Worm (Caenorhabditis elegans): ENCODE measurements around the gene F23H12.7.

Gene F23H12.7

DNA sequence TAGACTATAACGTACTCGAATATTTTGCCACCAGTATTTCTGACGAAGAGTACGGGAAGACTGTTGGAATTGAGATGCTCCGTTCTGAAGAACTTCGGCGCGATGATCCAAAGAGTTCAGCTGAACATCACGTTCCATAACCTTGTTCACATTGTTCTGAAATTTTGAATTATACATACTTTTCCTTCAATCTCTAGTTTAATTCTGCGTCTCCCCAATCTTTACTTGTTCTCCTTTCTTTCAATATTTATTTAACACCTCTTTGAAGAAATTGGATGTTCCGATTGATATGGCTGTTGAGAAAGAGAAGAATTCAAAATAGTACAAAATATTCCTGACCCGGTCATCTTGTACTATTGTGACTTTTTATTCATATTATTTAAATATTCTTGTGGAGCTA lies 26.6 kb upstream of the F23H12.7 start, which contains the start of gene F23H12.3:
Gene F23H12.3 (plus strand): TSS at position 301 of the 400 bp plus-strand sequence.
- no peak for TF ChIP-seq scrt-1 (GFP tag; IDR thresholded peaks at IDR 0.05)
- no peak for TF ChIP-seq tbx-37 (GFP tag; conservative IDR thresholded peaks at IDR 0.05)
- no peak for TF ChIP-seq sea-1 (GFP tag; conservative IDR thresholded peaks at IDR 0.05)
- no peak for TF ChIP-seq ets-7 (tag; optimal IDR thresholded peaks at IDR 0.05)
- no peak for TF ChIP-seq F13C5.2 (tag; optimal IDR thresholded peaks at IDR 0.05)
- no peak for TF ChIP-seq tra-4 (tag; optimal IDR thresholded peaks at IDR 0.05)
- no peak for TF ChIP-seq pes-1 (GFP tag; IDR thresholded peaks at IDR 0.05)
- TF ChIP-seq B0310.2 (tag; optimal IDR thresholded peaks at IDR 0.05): no peak
- TF ChIP-seq flt-1 (GFP tag; IDR thresholded peaks at IDR 0.05): no peak
- TF ChIP-seq aly-1 (tag; optimal IDR thresholded peaks at IDR 0.05): no peak
- TF ChIP-seq tbx-11 (GFP tag; IDR thresholded peaks at IDR 0.05): no peak
- TF ChIP-seq hnd-1 (tag; optimal IDR thresholded peaks at IDR 0.05): no peak
- TF ChIP-seq ceh-36 (tag; optimal IDR thresholded peaks at IDR 0.05): no peak
- no peak for TF ChIP-seq ama-1 (optimal IDR thresholded peaks at IDR 0.05)
- TF ChIP-seq hmg-4 (GFP tag; optimal IDR thresholded peaks at IDR 0.05): no peak
- TF ChIP-seq hmbx-1 (tag; optimal IDR thresholded peaks at IDR 0.05): no peak
- TF ChIP-seq ceh-13 (GFP tag; optimal IDR thresholded peaks at IDR 0.05): no peak

DNA sequence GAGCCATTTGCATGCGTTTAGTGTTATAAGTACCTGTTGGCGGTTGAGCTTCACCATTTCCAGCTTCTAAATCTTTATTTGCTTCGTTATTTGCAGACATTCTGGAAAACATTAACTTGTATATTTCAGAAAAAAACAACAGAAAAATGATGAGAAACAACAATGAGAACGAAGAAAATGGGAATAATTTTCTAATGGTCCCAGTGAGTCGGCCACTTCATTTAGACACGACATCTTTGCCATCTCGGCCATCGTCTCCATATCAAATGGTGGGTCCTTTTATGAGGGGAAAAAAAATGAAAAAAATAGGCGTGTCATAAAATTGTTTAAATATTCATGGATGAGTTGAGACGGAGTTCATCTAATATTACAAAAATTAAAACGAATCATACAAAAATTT lies 25.7 kb upstream of the F23H12.7 start, which contains the start of gene snb-2:
Gene snb-2 (minus strand): TSS at position 101 of the 400 bp plus-strand sequence.
- no peak for TF ChIP-seq hmg-4 (GFP tag; optimal IDR thresholded peaks at IDR 0.05)
- TF ChIP-seq ets-7 (tag; optimal IDR thresholded peaks at IDR 0.05): no peak
- TF ChIP-seq B0310.2 (tag; optimal IDR thresholded peaks at IDR 0.05): no peak
- TF ChIP-seq hnd-1 (tag; optimal IDR thresholded peaks at IDR 0.05): no peak
- TF ChIP-seq sea-1 (GFP tag; conservative IDR thresholded peaks at IDR 0.05): no peak
- no peak for TF ChIP-seq tra-4 (tag; optimal IDR thresholded peaks at IDR 0.05)
- TF ChIP-seq scrt-1 (GFP tag; IDR thresholded peaks at IDR 0.05): no peak
- no peak for TF ChIP-seq tbx-37 (GFP tag; conservative IDR thresholded peaks at IDR 0.05)
- TF ChIP-seq ceh-36 (tag; optimal IDR thresholded peaks at IDR 0.05): no peak
- TF ChIP-seq ama-1 (optimal IDR thresholded peaks at IDR 0.05): no peak
- no peak for TF ChIP-seq aly-1 (tag; optimal IDR thresholded peaks at IDR 0.05)
- TF ChIP-seq pes-1 (GFP tag; IDR thresholded peaks at IDR 0.05): no peak
- TF ChIP-seq ceh-13 (GFP tag; optimal IDR thresholded peaks at IDR 0.05): no peak
- no peak for TF ChIP-seq tbx-11 (GFP tag; IDR thresholded peaks at IDR 0.05)
- no peak for TF ChIP-seq hmbx-1 (tag; optimal IDR thresholded peaks at IDR 0.05)
- no peak for TF ChIP-seq flt-1 (GFP tag; IDR thresholded peaks at IDR 0.05)

DNA sequence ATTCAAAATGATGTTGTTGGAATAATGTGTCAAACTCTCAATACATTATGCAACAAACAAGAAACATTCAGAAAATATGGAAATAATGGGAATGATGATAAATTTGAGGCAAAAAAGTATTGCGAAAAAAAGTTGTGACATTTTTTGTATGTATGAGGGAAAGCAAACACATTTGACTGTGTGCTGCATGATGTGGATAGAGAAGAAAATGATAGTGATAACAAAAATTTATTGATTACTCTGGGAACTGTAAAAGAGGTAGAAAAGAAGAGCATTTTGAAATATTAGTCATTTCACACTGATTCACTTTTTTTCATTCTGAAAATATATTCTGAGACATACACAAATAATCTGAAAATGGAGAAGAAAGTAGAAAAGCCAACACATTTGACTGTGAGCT lies 23.6 kb upstream of the F23H12.7 start:
- TF ChIP-seq F13C5.2 (tag; optimal IDR thresholded peaks at IDR 0.05): no peak
- TF ChIP-seq ama-1 (optimal IDR thresholded peaks at IDR 0.05): no peak
- TF ChIP-seq tra-4 (tag; optimal IDR thresholded peaks at IDR 0.05): no peak

DNA sequence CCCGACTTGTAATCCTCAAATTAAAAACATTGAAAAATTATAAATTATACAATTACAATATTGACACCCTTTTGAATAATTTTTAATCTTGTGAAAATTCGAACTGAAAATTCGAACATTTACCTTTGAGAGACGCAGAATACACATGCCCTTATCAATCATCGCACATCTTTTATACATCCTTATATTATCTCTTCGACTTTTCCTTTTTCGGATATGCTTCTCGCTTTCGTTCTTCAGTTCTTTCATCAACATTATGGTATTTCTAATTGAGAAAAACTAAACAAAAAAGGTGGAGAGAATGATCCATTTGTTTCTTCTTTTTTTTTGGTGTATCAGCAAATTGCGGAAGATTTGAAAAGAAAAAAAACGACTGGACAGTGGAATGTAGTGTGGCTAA lies 22.1 kb upstream of the F23H12.7 start:
- TF ChIP-seq hmbx-1 (tag; optimal IDR thresholded peaks at IDR 0.05) (no peak), ceh-36 (tag; optimal IDR thresholded peaks at IDR 0.05) (no peak), ets-7 (tag; optimal IDR thresholded peaks at IDR 0.05) (no peak), flt-1 (GFP tag; IDR thresholded peaks at IDR 0.05) (no peak), hmg-4 (GFP tag; optimal IDR thresholded peaks at IDR 0.05) (no peak)

DNA sequence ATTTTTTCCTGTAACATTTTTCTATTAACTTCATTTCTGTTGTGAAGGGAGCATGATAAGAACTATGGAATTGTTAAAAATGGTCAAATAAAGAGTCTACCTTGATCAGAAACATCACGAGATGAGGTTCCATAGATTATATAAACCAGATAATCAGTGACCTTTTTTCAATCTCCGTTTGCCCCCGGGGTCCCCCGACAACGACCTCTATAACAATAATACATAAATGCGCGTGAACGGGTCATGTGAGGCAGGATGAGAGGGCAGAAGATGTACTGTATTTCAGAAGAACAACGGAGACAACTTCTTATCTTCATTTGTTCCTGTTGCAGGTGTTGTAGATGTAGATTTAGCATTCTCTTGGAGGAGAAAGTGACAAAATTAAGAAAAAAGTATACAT lies 19.6 kb upstream of the F23H12.7 start:
- TF ChIP-seq flt-1 (GFP tag; IDR thresholded peaks at IDR 0.05) (no peak), ets-7 (tag; optimal IDR thresholded peaks at IDR 0.05) (no peak), pes-1 (GFP tag; IDR thresholded peaks at IDR 0.05) (no peak), B0310.2 (tag; optimal IDR thresholded peaks at IDR 0.05) (no peak), aly-1 (tag; optimal IDR thresholded peaks at IDR 0.05) (no peak), scrt-1 (GFP tag; IDR thresholded peaks at IDR 0.05) (no peak), hmbx-1 (tag; optimal IDR thresholded peaks at IDR 0.05) (no peak), tbx-37 (GFP tag; conservative IDR thresholded peaks at IDR 0.05) (no peak), sea-1 (GFP tag; conservative IDR thresholded peaks at IDR 0.05) (no peak), ceh-36 (tag; optimal IDR thresholded peaks at IDR 0.05) (no peak), tra-4 (tag; optimal IDR thresholded peaks at IDR 0.05) (no peak), ama-1 (optimal IDR thresholded peaks at IDR 0.05) (no peak), hmg-4 (GFP tag; optimal IDR thresholded peaks at IDR 0.05) (no peak), F13C5.2 (tag; optimal IDR thresholded peaks at IDR 0.05) (no peak), ceh-13 (GFP tag; optimal IDR thresholded peaks at IDR 0.05) (no peak), tbx-11 (GFP tag; IDR thresholded peaks at IDR 0.05) (no peak), hnd-1 (tag; optimal IDR thresholded peaks at IDR 0.05) (no peak)

DNA sequence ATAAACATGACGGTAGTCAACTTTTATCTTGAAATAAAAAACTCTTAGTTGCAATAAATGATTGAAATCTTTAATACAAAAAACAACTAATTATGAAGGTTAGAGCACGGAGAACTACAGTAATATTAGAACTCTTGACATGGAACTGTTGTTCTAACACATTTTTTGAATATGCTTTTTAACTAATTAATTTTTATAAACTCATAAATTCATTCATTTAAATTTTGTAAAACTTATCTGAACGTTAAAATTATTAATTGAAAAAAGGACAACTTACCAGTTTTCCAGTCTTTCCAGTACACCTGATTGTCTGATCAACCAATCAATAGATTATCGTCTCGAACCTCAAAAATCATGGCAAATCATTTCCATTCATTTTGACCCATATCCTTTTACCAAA lies 19.0 kb upstream of the F23H12.7 start, which contains the start of gene sqt-3:
Gene sqt-3 (plus strand): TSS at position 301 of the 400 bp plus-strand sequence.
- TF ChIP-seq B0310.2 (tag; optimal IDR thresholded peaks at IDR 0.05) (no peak), ceh-13 (GFP tag; optimal IDR thresholded peaks at IDR 0.05) (no peak), ets-7 (tag; optimal IDR thresholded peaks at IDR 0.05) (no peak), hnd-1 (tag; optimal IDR thresholded peaks at IDR 0.05) (no peak), ceh-36 (tag; optimal IDR thresholded peaks at IDR 0.05) (no peak), scrt-1 (GFP tag; IDR thresholded peaks at IDR 0.05) (no peak), sea-1 (GFP tag; conservative IDR thresholded peaks at IDR 0.05) (no peak), tra-4 (tag; optimal IDR thresholded peaks at IDR 0.05) (no peak), aly-1 (tag; optimal IDR thresholded peaks at IDR 0.05) (no peak), tbx-37 (GFP tag; conservative IDR thresholded peaks at IDR 0.05) (no peak), tbx-11 (GFP tag; IDR thresholded peaks at IDR 0.05) (no peak), hmg-4 (GFP tag; optimal IDR thresholded peaks at IDR 0.05) (no peak), F13C5.2 (tag; optimal IDR thresholded peaks at IDR 0.05) (no peak), hmbx-1 (tag; optimal IDR thresholded peaks at IDR 0.05) (no peak), ama-1 (optimal IDR thresholded peaks at IDR 0.05) (no peak), pes-1 (GFP tag; IDR thresholded peaks at IDR 0.05) (no peak), flt-1 (GFP tag; IDR thresholded peaks at IDR 0.05) (no peak)

DNA sequence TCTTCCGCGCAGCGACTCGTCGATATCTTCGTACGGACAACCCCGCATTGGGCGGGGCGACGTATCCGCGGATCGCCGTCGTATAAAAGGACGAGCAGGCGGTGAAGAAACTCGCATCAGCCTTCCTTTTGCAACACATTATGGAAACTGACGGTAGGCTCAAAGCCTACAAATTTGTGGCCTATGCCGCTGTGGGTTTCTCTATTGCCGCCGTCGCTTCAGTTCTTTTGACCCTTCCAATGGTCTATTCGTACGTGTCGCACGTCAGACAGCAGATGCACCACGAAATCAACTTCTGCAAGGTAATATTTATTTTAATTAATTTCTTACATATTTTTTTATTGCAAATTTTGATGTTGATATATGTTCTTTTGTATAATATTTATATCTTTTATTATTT lies 18.6 kb upstream of the F23H12.7 start:
- peak; percentile 8 for TF ChIP-seq ama-1 (optimal IDR thresholded peaks at IDR 0.05)
- no peak for TF ChIP-seq pes-1 (GFP tag; IDR thresholded peaks at IDR 0.05)

DNA sequence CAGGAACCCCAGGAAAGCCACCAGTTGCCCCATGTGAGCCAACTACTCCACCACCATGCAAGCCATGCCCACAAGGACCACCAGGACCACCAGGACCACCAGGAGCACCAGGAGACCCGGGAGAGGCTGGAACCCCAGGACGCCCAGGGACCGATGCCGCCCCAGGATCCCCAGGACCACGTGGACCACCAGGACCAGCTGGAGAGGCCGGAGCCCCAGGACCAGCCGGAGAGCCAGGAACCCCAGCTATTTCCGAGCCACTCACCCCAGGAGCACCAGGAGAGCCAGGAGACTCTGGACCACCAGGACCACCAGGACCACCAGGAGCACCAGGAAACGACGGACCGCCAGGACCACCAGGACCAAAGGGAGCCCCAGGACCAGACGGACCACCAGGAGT lies 18.0 kb upstream of the F23H12.7 start:
- TF ChIP-seq hmbx-1 (tag; optimal IDR thresholded peaks at IDR 0.05): no peak
- peak; percentile 21; the same call in 1 of the 2 replicates for TF ChIP-seq pes-1 (GFP tag; IDR thresholded peaks at IDR 0.05)
- 0 out of 2 replicates have a peak, but pooled peaks have one; percentile 5 for TF ChIP-seq scrt-1 (GFP tag; IDR thresholded peaks at IDR 0.05)
- no peak for TF ChIP-seq sea-1 (GFP tag; conservative IDR thresholded peaks at IDR 0.05)
- no peak for TF ChIP-seq flt-1 (GFP tag; IDR thresholded peaks at IDR 0.05)
- peak; percentile 10 for TF ChIP-seq aly-1 (tag; optimal IDR thresholded peaks at IDR 0.05)
- peak; percentile 19 for TF ChIP-seq B0310.2 (tag; optimal IDR thresholded peaks at IDR 0.05)

All from whole organism, early embryonic.